Worm (Caenorhabditis elegans) whole organism, mixed stage, embryonic: ENCODE results near the gene lin-49.

Experiments used
- blmp-1 ChIP-seq: fragments of 150-350 bp; optimal IDR thresholded peaks from 2 replicates; lab custom pipeline; 2014; ENCODE audit warnings: missing biosample characterization, missing genetic modification characterization
- ceh-39 ChIP-seq: fragments of 150-350 bp; optimal IDR thresholded peaks from 2 replicates; lab custom pipeline; 2014; ENCODE audit warnings: missing biosample characterization, missing genetic modification characterization
- ces-1 ChIP-seq: fragments of 150-350 bp; optimal IDR thresholded peaks from 2 replicates; lab custom pipeline; 2014; ENCODE audit warnings: missing biosample characterization, missing genetic modification reagents, missing genetic modification characterization
- flh-1 ChIP-seq: fragments of 200-800 bp; sonication (Bioruptor generic); optimal IDR thresholded peaks from 2 replicates; lab custom pipeline; 2018; ENCODE audit warnings: mild to moderate bottlenecking, missing genetic modification characterization, moderate library complexity, missing compliant biosample characterization
- hlh-1 ChIP-seq: fragments of 150-350 bp; optimal IDR thresholded peaks from 2 replicates; lab custom pipeline; 2014; ENCODE audit warnings: missing biosample characterization, missing genetic modification reagents, missing genetic modification characterization
- lin-13 ChIP-seq: fragments of 150-350 bp; optimal IDR thresholded peaks from 2 replicates; lab custom pipeline; 2014; ENCODE audit warnings: missing biosample characterization, missing genetic modification characterization
- mep-1 ChIP-seq: fragments of 150-350 bp; optimal IDR thresholded peaks from 2 replicates; lab custom pipeline; 2017; ENCODE audit warnings: missing biosample characterization, missing genetic modification reagents, missing genetic modification characterization, inconsistent platforms
- nhr-12 ChIP-seq: fragments of 150-350 bp; optimal IDR thresholded peaks from 2 replicates; lab custom pipeline; 2014; ENCODE audit warnings: missing biosample characterization, missing genetic modification characterization
- nhr-237 ChIP-seq: fragments of 150-350 bp; optimal IDR thresholded peaks from 2 replicates; lab custom pipeline; 2014; ENCODE audit warnings: missing biosample characterization, missing genetic modification characterization
- snpc-4 ChIP-seq: fragments of 150-350 bp; optimal IDR thresholded peaks from 2 replicates; lab custom pipeline; 2014; ENCODE audit warnings: missing biosample characterization, missing genetic modification characterization
- unc-120 ChIP-seq: sonication (generic microtip); optimal IDR thresholded peaks from 2 replicates; lab custom pipeline; 2017; ENCODE audit warnings: missing genetic modification characterization, missing compliant biosample characterization; ENCODE audit not compliant: poor library complexity, severe bottlenecking
- ztf-11 ChIP-seq: fragments of 150-350 bp; optimal IDR thresholded peaks from 2 replicates; lab custom pipeline; 2014; ENCODE audit warnings: missing biosample characterization, missing genetic modification characterization

DNA sequence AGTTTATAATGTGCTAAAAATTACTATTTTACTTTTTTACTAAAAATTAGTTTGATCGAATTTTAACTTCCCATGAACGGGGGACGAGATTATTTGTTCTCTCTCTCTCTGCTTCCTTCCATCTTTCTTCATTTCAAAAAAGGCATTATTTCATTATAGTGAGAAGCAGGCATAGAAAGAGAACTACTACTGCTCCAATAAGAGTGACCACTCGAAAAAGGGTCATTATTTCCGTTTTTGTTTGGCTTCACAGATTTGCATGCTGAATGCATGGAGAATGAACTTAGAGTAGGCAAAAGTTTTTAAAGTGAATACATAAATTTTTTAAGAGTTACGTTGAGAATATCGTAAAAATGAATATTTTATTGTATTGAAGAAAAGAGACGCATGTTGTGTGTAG lies 49.8 kb upstream of the lin-49 start:
- TF ChIP-seq flh-1 (GFP tag; lab: Kevin White, UChicago): no peak
- no peak for TF ChIP-seq mep-1 (tag; lab: Kevin White, UChicago)
- no peak for TF ChIP-seq ces-1 (GFP tag; lab: Kevin White, UChicago)
- TF ChIP-seq nhr-237 (tag; lab: Kevin White, UChicago): no peak
- no peak for TF ChIP-seq unc-120
- TF ChIP-seq lin-13 (tag; lab: Kevin White, UChicago): no peak
- TF ChIP-seq nhr-12 (tag; lab: Kevin White, UChicago): no peak
- no peak for TF ChIP-seq hlh-1 (tag; lab: Kevin White, UChicago)
- no peak for TF ChIP-seq blmp-1
- TF ChIP-seq ceh-39: no peak
- no peak for TF ChIP-seq snpc-4 (tag; lab: Kevin White, UChicago)
- TF ChIP-seq ztf-11 (tag; lab: Kevin White, UChicago): no peak
